Worm (Caenorhabditis elegans) whole organism, L1 larva: ENCODE data around the gene srx-56.
"Not testable (repeated sequence)": the region's sequence is repeated elsewhere in the genome, so short reads cannot be mapped to it uniquely, and the experiment has no call there.

Source experiments
- C04F5.9 ChIP-seq: sonication (generic microtip); optimal IDR thresholded peaks from 2 replicates; lab custom pipeline; 2016; ENCODE audit warnings: missing genetic modification characterization, missing compliant biosample characterization
- C16A3.4 ChIP-seq: fragments of 150-350 bp; optimal IDR thresholded peaks from 2 replicates; lab custom pipeline; 2014; ENCODE audit warnings: missing biosample characterization, missing genetic modification characterization
- C34B4.2 ChIP-seq: sonication (generic microtip); optimal IDR thresholded peaks from 2 replicates; lab custom pipeline; 2017; ENCODE audit warnings: mild to moderate bottlenecking, missing genetic modification characterization, missing compliant biosample characterization
- F16B12.6 ChIP-seq: fragments of 150-350 bp; optimal IDR thresholded peaks from 2 replicates; lab custom pipeline; 2014; ENCODE audit warnings: missing biosample characterization, missing genetic modification characterization
- Y116A8C.19 ChIP-seq: sonication (generic microtip); optimal IDR thresholded peaks from 2 replicates; lab custom pipeline; 2016; ENCODE audit warnings: missing compliant biosample characterization, missing genetic modification characterization, borderline replicate concordance
- alr-1 ChIP-seq: fragments of 200-800 bp; sonication (Bioruptor generic); optimal IDR thresholded peaks from 2 replicates; lab custom pipeline; 2018; ENCODE audit warnings: borderline replicate concordance, mild to moderate bottlenecking, missing genetic modification characterization, missing compliant biosample characterization
- aly-2 ChIP-seq: fragments of 150-350 bp; optimal IDR thresholded peaks from 2 replicates; lab custom pipeline; 2014; ENCODE audit warnings: missing biosample characterization, missing genetic modification characterization
- ama-1 ChIP-seq: fragments of 150-350 bp; optimal IDR thresholded peaks from 2 replicates; lab custom pipeline; 2014
- ceh-8 ChIP-seq: fragments of 200-800 bp; sonication (Bioruptor generic); optimal IDR thresholded peaks from 2 replicates; lab custom pipeline; 2018; ENCODE audit warnings: mild to moderate bottlenecking, missing genetic modification characterization, moderate library complexity, missing compliant biosample characterization
- ceh-90 ChIP-seq: sonication (generic microtip); optimal IDR thresholded peaks from 2 replicates; lab custom pipeline; 2016; ENCODE audit warnings: missing genetic modification characterization, missing compliant biosample characterization
- ces-1 ChIP-seq: fragments of 150-350 bp; optimal IDR thresholded peaks from 2 replicates; lab custom pipeline; 2014; ENCODE audit warnings: missing biosample characterization, missing genetic modification reagents, missing genetic modification characterization
- fkh-8 ChIP-seq: sonication (generic microtip); optimal IDR thresholded peaks from 2 replicates; lab custom pipeline; 2016; ENCODE audit warnings: mild to moderate bottlenecking, missing genetic modification characterization, missing compliant biosample characterization
- hpl-2 ChIP-seq: fragments of 150-350 bp; optimal IDR thresholded peaks from 2 replicates; lab custom pipeline; 2014; ENCODE audit warnings: missing biosample characterization, missing genetic modification reagents, missing genetic modification characterization
- jun-1 ChIP-seq: fragments of 150-350 bp; optimal IDR thresholded peaks from 2 replicates; lab custom pipeline; 2014; ENCODE audit warnings: missing biosample characterization, missing genetic modification reagents, missing genetic modification characterization
- lin-13 ChIP-seq: fragments of 150-350 bp; optimal IDR thresholded peaks from 2 replicates; lab custom pipeline; 2014; ENCODE audit warnings: missing biosample characterization, missing genetic modification reagents, missing genetic modification characterization
- lsy-2 ChIP-seq, 2 experiments: fragments of 150-350 bp; optimal IDR thresholded peaks; 2 replicates each; lab custom pipeline; 2014; ENCODE audit warnings: missing biosample characterization in 2 of 2, missing genetic modification characterization in 2 of 2
- mab-9 ChIP-seq: fragments of 200-800 bp; sonication (Bioruptor generic); IDR thresholded peaks from 2 replicates; pipeline ENCODE4 v1.3.6; 2022; ENCODE audit warnings: missing genetic modification reagents, missing genetic modification characterization, missing compliant biosample characterization
- nhr-19 ChIP-seq: fragments of 200-800 bp; sonication (Bioruptor generic); conservative IDR thresholded peaks from 2 replicates; pipeline ENCODE4 v1.3.6; 2022; ENCODE audit warnings: missing genetic modification characterization, missing compliant biosample characterization
- nhr-76 ChIP-seq: sonication (generic microtip); optimal IDR thresholded peaks from 2 replicates; lab custom pipeline; 2017; ENCODE audit warnings: missing biosample characterization, missing genetic modification characterization
- nhr-84 ChIP-seq: sonication (generic microtip); optimal IDR thresholded peaks from 2 replicates; lab custom pipeline; 2017; ENCODE audit warnings: missing biosample characterization, missing genetic modification characterization
- nhr-90 ChIP-seq: sonication (generic microtip); optimal IDR thresholded peaks from 2 replicates; lab custom pipeline; 2016; ENCODE audit warnings: mild to moderate bottlenecking, missing genetic modification characterization, missing compliant biosample characterization; ENCODE audit not compliant: poor library complexity
- pag-3 ChIP-seq: sonication (generic microtip); optimal IDR thresholded peaks from 2 replicates; lab custom pipeline; 2017; ENCODE audit warnings: missing genetic modification characterization, mild to moderate bottlenecking, missing compliant biosample characterization, antibody characterized with exemption, borderline replicate concordance; ENCODE audit not compliant: insufficient read depth
- pax-3 ChIP-seq: fragments of 200-800 bp; sonication (Bioruptor generic); optimal IDR thresholded peaks from 2 replicates; lab custom pipeline; 2018; ENCODE audit warnings: mild to moderate bottlenecking, missing genetic modification characterization, moderate library complexity, missing compliant biosample characterization
- skn-1 ChIP-seq: fragments of 150-350 bp; optimal IDR thresholded peaks from 2 replicates; lab custom pipeline; 2014; ENCODE audit warnings: missing biosample characterization, missing genetic modification characterization
- snpc-4 ChIP-seq: fragments of 150-350 bp; optimal IDR thresholded peaks from 2 replicates; lab custom pipeline; 2014; ENCODE audit warnings: missing biosample characterization, missing genetic modification characterization
- sup-37 ChIP-seq: fragments of 200-800 bp; sonication (Bioruptor generic); optimal IDR thresholded peaks from 2 replicates; lab custom pipeline; 2018; ENCODE audit warnings: mild to moderate bottlenecking, missing genetic modification characterization, missing compliant biosample characterization
- unc-130 ChIP-seq: fragments of 150-350 bp; optimal IDR thresholded peaks from 2 replicates; lab custom pipeline; 2017; ENCODE audit warnings: missing biosample characterization, missing genetic modification characterization, inconsistent platforms
- unc-62 ChIP-seq: fragments of 150-350 bp; optimal IDR thresholded peaks from 2 replicates; lab custom pipeline; 2014; ENCODE audit warnings: missing biosample characterization, missing genetic modification reagents, missing genetic modification characterization
- unc-86 ChIP-seq: sonication (generic microtip); optimal IDR thresholded peaks from 2 replicates; lab custom pipeline; 2016; ENCODE audit warnings: missing genetic modification characterization, missing compliant biosample characterization
- vab-15 ChIP-seq: sonication (generic microtip); optimal IDR thresholded peaks from 2 replicates; lab custom pipeline; 2017; ENCODE audit warnings: missing genotype, mild to moderate bottlenecking, missing genetic modification characterization, missing compliant biosample characterization
- zag-1 ChIP-seq: fragments of 150-350 bp; optimal IDR thresholded peaks from 2 replicates; lab custom pipeline; 2014; ENCODE audit warnings: missing biosample characterization, missing genetic modification characterization
- ztf-4 ChIP-seq: fragments of 150-350 bp; optimal IDR thresholded peaks from 2 replicates; lab custom pipeline; 2014; ENCODE audit warnings: missing biosample characterization, missing genetic modification characterization

The srx-56 gene

DNA sequence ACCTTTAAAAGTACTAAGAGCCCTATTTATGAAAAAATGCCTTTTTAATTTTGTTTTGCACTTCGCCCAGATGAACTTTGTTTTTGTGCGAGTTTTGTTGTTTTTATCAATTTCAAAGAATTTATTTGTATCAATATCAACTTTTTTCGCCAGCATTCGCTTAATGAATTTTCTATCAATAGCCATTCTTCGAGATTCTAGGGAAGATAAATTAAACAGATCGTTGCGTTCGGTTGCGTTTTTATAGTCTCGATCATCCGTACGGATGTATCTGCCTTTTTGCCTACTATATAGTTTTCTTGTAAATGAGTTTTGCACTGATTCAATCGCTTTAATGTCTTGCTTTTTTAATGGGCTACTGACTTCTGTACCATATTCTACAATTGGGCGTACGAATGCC lies 28.7 kb upstream of the srx-56 start, which contains the start of gene nhr-147:
nhr-147 (plus strand) TSS at position 301 of the 400 bp plus-strand sequence.
- not testable (repeated sequence) for TF ChIP-seq skn-1 (tag; lab: Kevin White, UChicago); nhr-90 (tag; lab: Kevin White, UChicago); aly-2

DNA sequence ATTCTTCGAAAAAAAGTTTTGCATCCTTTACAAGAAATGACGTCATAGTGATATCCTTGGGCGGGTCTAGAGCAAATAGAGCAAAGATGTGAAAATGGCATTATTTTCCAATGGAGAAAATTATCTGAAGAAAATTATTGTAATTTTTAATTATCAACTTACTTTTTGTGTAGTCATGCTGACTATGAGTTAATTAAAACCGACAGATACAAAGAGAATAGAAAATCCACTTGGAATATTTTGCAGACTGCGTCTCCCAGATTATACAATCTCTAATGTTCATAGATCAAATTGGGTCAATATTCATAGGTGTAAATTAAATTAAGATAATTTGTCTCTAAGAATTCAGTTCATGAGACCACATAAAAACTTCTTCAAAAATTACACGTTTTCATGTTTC lies 24.6 kb upstream of the srx-56 start, which contains the start of gene nhr-149:
nhr-149 (minus strand) TSS at position 101 of the 400 bp plus-strand sequence.
- TF ChIP-seq jun-1 (tag; lab: Kevin White, UChicago) (no peak), mab-9 (GFP tag; lab: Robert Waterston, UW) (no peak), nhr-84 (tag; lab: Kevin White, UChicago) (no peak), hpl-2 (GFP tag; lab: Kevin White, UChicago) (no peak), C16A3.4 (no peak), nhr-90 (tag; lab: Kevin White, UChicago) (no peak), F16B12.6 (no peak)

DNA sequence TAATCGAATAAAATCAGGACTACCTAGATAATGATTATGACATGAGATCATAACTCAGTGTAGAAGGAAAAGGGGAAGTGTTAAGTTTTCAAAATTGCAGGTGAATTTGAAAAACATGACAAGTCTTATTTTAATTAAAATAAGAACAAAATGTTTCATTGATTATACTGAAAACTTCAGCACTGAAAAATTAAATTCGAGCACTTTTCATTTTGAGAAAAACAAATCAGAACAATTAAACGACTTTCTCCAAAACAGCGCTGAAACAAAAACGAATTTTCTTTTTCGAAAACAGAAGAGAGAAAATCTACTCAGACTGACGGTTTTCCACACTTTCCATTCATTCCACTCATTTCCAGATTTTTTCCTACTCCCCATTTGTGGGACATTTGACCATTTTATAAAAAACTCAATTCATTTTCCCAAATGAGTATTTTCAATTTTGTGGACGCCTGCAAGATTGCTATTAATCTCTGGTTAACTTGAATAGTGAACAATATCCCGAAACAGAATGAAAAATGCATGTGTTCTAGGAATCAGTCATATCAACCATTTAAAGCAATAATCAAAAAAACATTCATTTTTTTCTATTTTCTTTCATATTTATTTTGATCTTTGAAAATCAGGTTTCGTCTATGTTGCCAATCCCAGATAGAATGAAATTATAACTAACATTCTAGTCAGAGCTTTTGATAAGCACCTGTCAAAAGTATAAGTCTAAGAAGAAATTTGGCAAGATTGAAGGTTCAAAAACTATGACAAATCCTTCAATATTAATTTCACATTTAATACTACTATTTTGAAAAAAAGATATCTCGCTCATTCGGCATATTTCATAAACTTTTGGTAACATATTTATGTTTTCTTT lies 21.8 kb upstream of the srx-56 start, which contains the start of the genes srh-231 and srh-275:
srh-231 (minus strand) TSS at position 51 of the 868 bp plus-strand sequence.
srh-275 (plus strand) TSS at position 818 of the 868 bp plus-strand sequence.
- TF ChIP-seq pax-3 (tag; lab: Kevin White, UChicago) (no peak), unc-62 (no peak), zag-1 (tag; lab: Kevin White, UChicago) (no peak), ceh-8 (GFP tag; lab: Kevin White, UChicago) (no peak), lin-13 (GFP tag; lab: Kevin White, UChicago) (no peak), snpc-4 (tag; lab: Kevin White, UChicago) (no peak), vab-15 (no peak), C16A3.4 (no peak), ztf-4 (no peak), unc-86 (tag; lab: Kevin White, UChicago) (no peak)

DNA sequence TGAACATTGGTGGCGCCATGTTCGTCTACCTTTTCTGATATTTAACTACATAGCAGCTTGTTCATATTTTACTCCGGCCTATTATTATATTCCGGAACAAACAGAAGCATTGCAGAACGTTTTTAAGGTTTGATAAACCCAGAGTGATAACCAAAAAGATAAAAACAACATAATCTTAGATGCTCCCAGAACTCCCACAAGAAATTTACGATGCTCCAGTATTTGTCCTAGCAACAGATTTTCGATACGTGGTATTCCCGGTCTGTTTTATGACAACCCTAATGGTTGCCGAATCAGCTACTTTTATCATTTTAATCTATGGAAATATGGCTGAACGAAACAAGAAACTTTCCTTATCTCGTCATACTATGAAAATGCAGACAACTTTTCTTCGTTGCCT lies 20.6 kb upstream of the srx-56 start:
- TF ChIP-seq nhr-84 (tag; lab: Kevin White, UChicago) (no peak), nhr-90 (tag; lab: Kevin White, UChicago) (no peak), C34B4.2 (tag; lab: Kevin White, UChicago) (no peak), nhr-19 (GFP tag; lab: Robert Waterston, UW) (no peak), sup-37 (GFP tag; lab: Kevin White, UChicago) (no peak), unc-86 (tag; lab: Kevin White, UChicago) (no peak), jun-1 (tag; lab: Kevin White, UChicago) (no peak), unc-130 (tag; lab: Kevin White, UChicago) (no peak), pag-3 (tag; lab: Kevin White, UChicago) (no peak)
- TF ChIP-seq, all 84 proteins: peak for 0

DNA sequence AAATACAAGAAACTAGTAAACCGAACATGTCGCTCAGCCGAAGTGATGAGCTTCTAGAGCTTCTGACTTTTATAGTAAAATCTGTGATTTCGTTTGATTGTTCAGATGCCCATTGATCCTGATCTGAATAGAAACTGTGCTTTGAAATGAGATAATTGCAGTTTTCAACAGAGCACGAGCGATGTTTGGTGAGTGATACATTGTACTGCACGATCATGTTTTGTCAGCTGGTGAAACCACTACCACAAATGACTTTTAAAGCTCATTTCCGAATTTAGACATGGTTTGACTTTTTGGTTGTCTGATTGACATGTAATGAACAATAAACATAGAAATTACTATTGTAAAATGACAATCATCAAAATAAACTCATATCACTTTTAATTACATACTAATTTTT lies 18.7 kb upstream of the srx-56 start, which contains the start of gene tag-293:
tag-293 (minus strand) TSS at position 101 of the 400 bp plus-strand sequence.
- TF ChIP-seq lsy-2 (tag; optimal IDR thresholded peaks at IDR 0.05; lab: Kevin White, UChicago) (no peak), ama-1 (lab: Kevin White, UChicago) (no peak), pag-3 (tag; lab: Kevin White, UChicago) (no peak), alr-1 (tag; lab: Kevin White, UChicago) (no peak), unc-130 (tag; lab: Kevin White, UChicago) (no peak), ceh-90 (no peak), nhr-90 (tag; lab: Kevin White, UChicago) (no peak)

DNA sequence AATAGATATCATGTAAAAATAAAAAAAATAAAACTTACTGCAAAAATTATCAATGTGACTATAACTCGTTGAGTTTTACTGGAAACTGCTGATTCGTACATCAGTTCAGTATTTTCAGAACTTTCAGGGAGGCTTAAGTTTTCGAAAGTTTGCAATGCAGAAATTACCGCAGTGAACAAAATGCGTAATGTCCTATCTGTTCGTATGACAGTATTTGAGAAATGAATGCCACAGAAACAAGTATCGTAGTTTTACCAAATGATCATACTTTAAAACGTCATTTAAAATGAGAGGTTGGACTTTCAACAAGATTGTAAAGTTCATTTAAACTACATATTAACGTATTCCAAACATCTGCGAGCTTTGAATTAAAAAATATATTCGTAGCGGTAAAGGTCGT lies 17.5 kb upstream of the srx-56 start, which contains the start of gene C03G6.21:
C03G6.21 (minus strand) TSS at position 101 of the 400 bp plus-strand sequence.
- no peak for TF ChIP-seq nhr-76 (tag; lab: Kevin White, UChicago)
- no peak for TF ChIP-seq mab-9 (GFP tag; lab: Robert Waterston, UW)
- TF ChIP-seq Y116A8C.19 (tag; lab: Kevin White, UChicago), result no peak
- TF ChIP-seq C04F5.9 (tag; lab: Kevin White, UChicago), result no peak
- no peak for TF ChIP-seq ces-1 (GFP tag; lab: Kevin White, UChicago)
- TF ChIP-seq fkh-8 (tag; lab: Kevin White, UChicago), result no peak
- TF ChIP-seq sup-37 (GFP tag; lab: Kevin White, UChicago), result no peak
